Fruit fly (Drosophila melanogaster): ENCODE data around the gene Sfp23F.

The Sfp23F gene

DNA sequence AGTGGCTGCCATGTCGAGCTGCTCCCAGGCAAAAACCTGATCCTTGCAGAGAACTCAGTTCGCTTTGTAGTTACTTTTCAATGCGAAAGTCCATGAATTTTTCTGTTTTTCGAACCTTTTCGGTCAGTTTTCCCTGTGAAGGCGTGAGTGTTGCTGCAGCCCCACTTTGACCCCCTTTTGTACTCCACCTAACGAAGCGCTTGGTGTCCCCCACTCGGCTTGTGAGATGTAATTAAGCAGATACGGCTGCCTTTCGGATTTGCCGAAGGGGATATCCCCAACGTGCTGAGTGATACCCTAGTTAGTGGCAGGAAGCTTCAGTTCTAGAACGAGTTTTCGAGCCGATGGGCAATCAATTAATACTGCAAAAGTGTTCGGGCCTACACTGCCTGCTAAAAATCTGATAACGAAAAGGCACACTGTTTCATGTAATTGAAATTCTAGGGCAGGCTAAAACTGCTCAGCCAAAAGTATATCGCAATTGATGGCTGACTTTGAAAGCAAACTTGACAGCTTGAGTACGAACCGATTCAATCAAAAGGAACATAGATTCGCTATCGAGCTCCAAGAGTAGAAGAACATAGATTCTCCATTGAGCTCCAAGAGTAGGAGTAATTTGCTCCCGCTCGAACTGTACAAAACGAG lies 35.8 kb downstream of the Sfp23F start (continued):
- TF ChIP-seq CG32006 (GFP tag; optimal IDR thresholded peaks at IDR 0.05) (peak; percentile 20), pdm3 (GFP tag; optimal IDR thresholded peaks at IDR 0.05) (peak; percentile 36), Hr38 (GFP tag; optimal IDR thresholded peaks at IDR 0.05) (no peak), CG8119 (GFP tag; IDR thresholded peaks at IDR 0.05) (0 out of 3 replicates have a peak, but pooled peaks have one; percentile 33), Met (GFP tag; optimal IDR thresholded peaks at IDR 0.05) (peak; percentile 30), CG6792 (GFP tag; optimal IDR thresholded peaks at IDR 0.05) (peak; percentile 36), CG9139 (GFP tag; optimal IDR thresholded peaks at IDR 0.05) (peak; percentile 4), CG11294 (GFP tag; IDR thresholded peaks at IDR 0.05) (no peak), lz (GFP tag; optimal IDR thresholded peaks at IDR 0.05) (peak; percentile 7), CG10669 (GFP tag; optimal IDR thresholded peaks at IDR 0.05) (peak; percentile 62), Lpt (GFP tag; optimal IDR thresholded peaks at IDR 0.05) (no peak), esn (GFP tag; optimal IDR thresholded peaks at IDR 0.05) (peak; percentile 19), vri (GFP tag; optimal IDR thresholded peaks at IDR 0.05) (no peak), net (GFP tag; optimal IDR thresholded peaks at IDR 0.05) (peak; percentile 26), acj6 (GFP tag; optimal IDR thresholded peaks at IDR 0.05) (peak; percentile 27), CG6808 (GFP tag; optimal IDR thresholded peaks at IDR 0.05) (peak; percentile 66), Gug (GFP tag; IDR thresholded peaks at IDR 0.05) (no peak), CG8319 (GFP tag; optimal IDR thresholded peaks at IDR 0.05) (no peak), Sox15 (GFP tag; optimal IDR thresholded peaks at IDR 0.05) (peak; percentile 10), OdsH (GFP tag; optimal IDR thresholded peaks at IDR 0.05) (peak; percentile 32), Eip78C (GFP tag) (peak; percentile 91), Ets21C (GFP tag; optimal IDR thresholded peaks at IDR 0.05) (no peak), CG10631 (GFP tag; optimal IDR thresholded peaks at IDR 0.05) (peak; percentile 39), dsx (GFP tag; optimal IDR thresholded peaks at IDR 0.05; ENCODE audit: poor library complexity, severe bottlenecking) (peak; percentile 80), fd59A (GFP tag; optimal IDR thresholded peaks at IDR 0.05) (peak; percentile 63), CG3032 (tag; optimal IDR thresholded peaks at IDR 0.05) (peak; percentile 72), CG6276 (GFP tag; optimal IDR thresholded peaks at IDR 0.05) (no peak), CG34406 (GFP tag; optimal IDR thresholded peaks at IDR 0.05) (peak; percentile 5), CG6163 (GFP tag; IDR thresholded peaks at IDR 0.05) (peak; percentile 45; the same call in 2 of the 3 replicates), salr (GFP tag; optimal IDR thresholded peaks at IDR 0.05) (no peak), achi (GFP tag; optimal IDR thresholded peaks at IDR 0.05) (peak; percentile 30), CG31627 (GFP tag; optimal IDR thresholded peaks at IDR 0.05) (peak; percentile 12), Sox102F (GFP tag; optimal IDR thresholded peaks at IDR 0.05) (peak; percentile 29), CG15336 (GFP tag; IDR thresholded peaks at IDR 0.05) (no peak), fkh (GFP tag; optimal IDR thresholded peaks at IDR 0.05) (no peak), CG1621 (tag; optimal IDR thresholded peaks at IDR 0.05) (peak; percentile 41), topi (GFP tag; optimal IDR thresholded peaks at IDR 0.05) (peak; percentile 36)

dm6 chr2L:3348146-3348747 lies 39.3 kb downstream of the Sfp23F start:
- peak; percentile 83 to 91 for TF ChIP-seq ss (GFP tag; optimal IDR thresholded peaks at IDR 0.05)
- TF ChIP-seq acj6 (GFP tag; optimal IDR thresholded peaks at IDR 0.05): peak; percentile 92
- TF ChIP-seq Eip78C (GFP tag): peak; percentile 98
- TF ChIP-seq CG10669 (GFP tag; optimal IDR thresholded peaks at IDR 0.05): peak; percentile 94
- TF ChIP-seq fd85E (GFP tag; optimal IDR thresholded peaks at IDR 0.05): peak; percentile 76
- peak; percentile 88 for TF ChIP-seq CG6808 (GFP tag; optimal IDR thresholded peaks at IDR 0.05)
- TF ChIP-seq CG15336 (GFP tag; IDR thresholded peaks at IDR 0.05): peak; percentile 93
- TF ChIP-seq net (GFP tag; optimal IDR thresholded peaks at IDR 0.05): peak; percentile 92
- TF ChIP-seq salr (GFP tag; optimal IDR thresholded peaks at IDR 0.05): peak; percentile 86 to 91
- TF ChIP-seq CG32006 (GFP tag; optimal IDR thresholded peaks at IDR 0.05): peak; percentile 92
- peak; percentile 85 for TF ChIP-seq CG4318 (GFP tag; optimal IDR thresholded peaks at IDR 0.05)
- peak; percentile 84 for TF ChIP-seq Smox (GFP tag; optimal IDR thresholded peaks at IDR 0.05)
- TF ChIP-seq CG34406 (GFP tag; optimal IDR thresholded peaks at IDR 0.05): peak; percentile 93
- peak; percentile 92 for TF ChIP-seq Eip75B (GFP tag; optimal IDR thresholded peaks at IDR 0.05)
- TF ChIP-seq CG11294 (GFP tag; IDR thresholded peaks at IDR 0.05): peak; percentile 96
- TF ChIP-seq Sox15 (GFP tag; optimal IDR thresholded peaks at IDR 0.05): peak; percentile 87
- TF ChIP-seq CG9139 (GFP tag; optimal IDR thresholded peaks at IDR 0.05): peak; percentile 86
- TF ChIP-seq Sox102F (GFP tag; optimal IDR thresholded peaks at IDR 0.05): peak; percentile 95
- peak; percentile 94 for TF ChIP-seq CG10631 (GFP tag; optimal IDR thresholded peaks at IDR 0.05)
- peak; percentile 69 for TF ChIP-seq Blimp-1 (GFP tag; optimal IDR thresholded peaks at IDR 0.05)
- peak; percentile 91 for TF ChIP-seq CG3032 (tag; optimal IDR thresholded peaks at IDR 0.05)
- TF ChIP-seq topi (GFP tag; optimal IDR thresholded peaks at IDR 0.05): peak; percentile 90
- peak; percentile 93 for TF ChIP-seq Lpt (GFP tag; optimal IDR thresholded peaks at IDR 0.05)
- peak; percentile 96 for TF ChIP-seq OdsH (GFP tag; optimal IDR thresholded peaks at IDR 0.05)
- peak; percentile 91 for TF ChIP-seq Hr39 (GFP tag; optimal IDR thresholded peaks at IDR 0.05)
- TF ChIP-seq CG16779 (tag; optimal IDR thresholded peaks at IDR 0.05): peak; percentile 72
- peak; percentile 37 for TF ChIP-seq fkh (GFP tag; optimal IDR thresholded peaks at IDR 0.05)
- peak; percentile 93 for TF ChIP-seq CG1621 (tag; optimal IDR thresholded peaks at IDR 0.05)
- peak; percentile 97 for TF ChIP-seq svp (GFP tag)

Measured in whole organism, prepupa.